Worm (Caenorhabditis elegans) whole organism, L1 larva: ENCODE measurements around the gene cyp-33C11.

Experiments used
- C04F5.9 ChIP-seq: sonication (generic microtip); optimal IDR thresholded peaks from 2 replicates; lab custom pipeline; 2016; ENCODE audit warnings: missing genetic modification characterization, missing compliant biosample characterization
- C16A3.4 ChIP-seq: fragments of 150-350 bp; optimal IDR thresholded peaks from 2 replicates; lab custom pipeline; 2014; ENCODE audit warnings: missing biosample characterization, missing genetic modification characterization
- Y116A8C.19 ChIP-seq: sonication (generic microtip); optimal IDR thresholded peaks from 2 replicates; lab custom pipeline; 2016; ENCODE audit warnings: missing compliant biosample characterization, missing genetic modification characterization, borderline replicate concordance
- ama-1 ChIP-seq: fragments of 150-350 bp; optimal IDR thresholded peaks from 2 replicates; lab custom pipeline; 2014
- blmp-1 ChIP-seq: fragments of 150-350 bp; optimal IDR thresholded peaks from 2 replicates; lab custom pipeline; 2014; ENCODE audit warnings: missing biosample characterization, missing genetic modification characterization
- ceh-8 ChIP-seq: fragments of 200-800 bp; sonication (Bioruptor generic); optimal IDR thresholded peaks from 2 replicates; lab custom pipeline; 2018; ENCODE audit warnings: mild to moderate bottlenecking, missing genetic modification characterization, moderate library complexity, missing compliant biosample characterization
- ceh-90 ChIP-seq: sonication (generic microtip); optimal IDR thresholded peaks from 2 replicates; lab custom pipeline; 2016; ENCODE audit warnings: missing genetic modification characterization, missing compliant biosample characterization
- efl-1 ChIP-seq, 4 experiments: fragments of 150-350 bp; optimal IDR thresholded peaks in 3 of 4; peaks in 1 of 4; 1 replicate in 1 of 4; 2 replicates in 3 of 4; lab custom pipeline; 2014; ENCODE audit warnings: missing biosample characterization in 2 of 4, missing genetic modification characterization in 2 of 4, missing genetic modification reagents in 2 of 4
- efl-3 ChIP-seq: fragments of 200-800 bp; sonication (Bioruptor generic); optimal IDR thresholded peaks from 2 replicates; lab custom pipeline; 2018; ENCODE audit warnings: mild to moderate bottlenecking, missing genetic modification characterization, missing compliant biosample characterization
- elt-2 ChIP-seq: sonication (generic microtip); optimal IDR thresholded peaks from 2 replicates; lab custom pipeline; 2016; ENCODE audit warnings: missing genetic modification characterization, mild to moderate bottlenecking, inconsistent platforms, missing compliant biosample characterization, missing genetic modification reagents
- elt-3 ChIP-seq, 6 experiments: fragments of 150-350 bp in 1 of 6; sonication (generic microtip); optimal IDR thresholded peaks; 2 replicates each; lab custom pipeline; 2017 to 2018; ENCODE audit warnings: missing biosample characterization in 6 of 6, missing genetic modification characterization in 6 of 6, inconsistent platforms in 1 of 6
- ets-5 ChIP-seq: fragments of 200-800 bp; sonication (Bioruptor generic); IDR thresholded peaks from 2 replicates; pipeline ENCODE4 v1.3.6; 2022; ENCODE audit warnings: missing genetic modification characterization, missing compliant biosample characterization
- grh-1 ChIP-seq: fragments of 200-800 bp; sonication (Bioruptor generic); IDR thresholded peaks from 2 replicates; pipeline ENCODE4 v1.3.6; 2022; ENCODE audit warnings: missing genetic modification reagents, missing genetic modification characterization, missing compliant biosample characterization
- hlh-17 ChIP-seq: fragments of 200-800 bp; sonication (Bioruptor generic); optimal IDR thresholded peaks from 2 replicates; lab custom pipeline; 2018; ENCODE audit warnings: missing genetic modification characterization, mild to moderate bottlenecking, missing compliant biosample characterization, moderate library complexity, borderline replicate concordance
- hlh-4 ChIP-seq: sonication (generic microtip); optimal IDR thresholded peaks from 2 replicates; lab custom pipeline; 2016; ENCODE audit warnings: mild to moderate bottlenecking, missing genetic modification characterization, missing compliant biosample characterization
- hpl-2 ChIP-seq: fragments of 150-350 bp; optimal IDR thresholded peaks from 2 replicates; lab custom pipeline; 2014; ENCODE audit warnings: missing biosample characterization, missing genetic modification reagents, missing genetic modification characterization
- irx-1 ChIP-seq: sonication (generic microtip); optimal IDR thresholded peaks from 2 replicates; lab custom pipeline; 2016; ENCODE audit warnings: missing genetic modification characterization, missing compliant biosample characterization
- lin-14 ChIP-seq: fragments of 200-800 bp; sonication (Bioruptor generic); optimal IDR thresholded peaks from 2 replicates; lab custom pipeline; 2018; ENCODE audit warnings: mild to moderate bottlenecking, missing genetic modification characterization, moderate library complexity, missing compliant biosample characterization
- lin-15B ChIP-seq: fragments of 150-350 bp; sonication (generic microtip); optimal IDR thresholded peaks from 3 replicates; lab custom pipeline; 2014; ENCODE audit warnings: missing biosample characterization, missing genetic modification characterization
- lin-35 ChIP-seq, 2 experiments: fragments of 150-350 bp; optimal IDR thresholded peaks; 2 replicates each; lab custom pipeline; 2014; ENCODE audit warnings: missing biosample characterization in 2 of 2, missing genetic modification characterization in 2 of 2, missing genetic modification reagents in 2 of 2
- lir-3 ChIP-seq: sonication (generic microtip); optimal IDR thresholded peaks from 2 replicates; lab custom pipeline; 2016; ENCODE audit warnings: mild to moderate bottlenecking, missing genetic modification characterization, moderate library complexity, missing compliant biosample characterization; ENCODE audit not compliant: poor library complexity
- lsy-2 ChIP-seq, 2 experiments: fragments of 150-350 bp; optimal IDR thresholded peaks; 2 replicates each; lab custom pipeline; 2014; ENCODE audit warnings: missing biosample characterization in 2 of 2, missing genetic modification characterization in 2 of 2
- mdl-1 ChIP-seq, 2 experiments: fragments of 150-350 bp; optimal IDR thresholded peaks; 2 replicates each; lab custom pipeline; 2014 to 2017; ENCODE audit warnings: missing biosample characterization in 2 of 2, missing genetic modification characterization in 2 of 2, inconsistent platforms in 1 of 2
- mef-2 ChIP-seq: fragments of 150-350 bp; optimal IDR thresholded peaks from 2 replicates; lab custom pipeline; 2014; ENCODE audit warnings: missing biosample characterization, missing genetic modification characterization
- mep-1 ChIP-seq: fragments of 150-350 bp; optimal IDR thresholded peaks from 2 replicates; lab custom pipeline; 2014; ENCODE audit warnings: missing biosample characterization, missing genetic modification characterization
- nhr-19 ChIP-seq: fragments of 200-800 bp; sonication (Bioruptor generic); conservative IDR thresholded peaks from 2 replicates; pipeline ENCODE4 v1.3.6; 2022; ENCODE audit warnings: missing genetic modification characterization, missing compliant biosample characterization
- nhr-20 ChIP-seq: sonication (generic microtip); optimal IDR thresholded peaks from 2 replicates; lab custom pipeline; 2016; ENCODE audit warnings: mild to moderate bottlenecking, missing genetic modification characterization, missing compliant biosample characterization
- nhr-28 ChIP-seq: fragments of 150-350 bp; optimal IDR thresholded peaks from 2 replicates; lab custom pipeline; 2014; ENCODE audit warnings: missing biosample characterization, missing genetic modification characterization
- nhr-47 ChIP-seq: sonication (generic microtip); optimal IDR thresholded peaks from 2 replicates; lab custom pipeline; 2016; ENCODE audit warnings: mild to moderate bottlenecking, missing genetic modification characterization, moderate library complexity, missing compliant biosample characterization
- nhr-71 ChIP-seq: sonication (generic microtip); optimal IDR thresholded peaks from 2 replicates; lab custom pipeline; 2016; ENCODE audit warnings: mild to moderate bottlenecking, missing genetic modification characterization, moderate library complexity, missing compliant biosample characterization
- nhr-84 ChIP-seq: sonication (generic microtip); optimal IDR thresholded peaks from 2 replicates; lab custom pipeline; 2017; ENCODE audit warnings: missing biosample characterization, missing genetic modification characterization
- nhr-85 ChIP-seq: sonication (generic microtip); peaks from one replicate; lab custom pipeline; 2016; ENCODE audit warnings: missing genetic modification characterization, inconsistent platforms, missing compliant biosample characterization
- nhr-90 ChIP-seq: sonication (generic microtip); optimal IDR thresholded peaks from 2 replicates; lab custom pipeline; 2016; ENCODE audit warnings: mild to moderate bottlenecking, missing genetic modification characterization, missing compliant biosample characterization; ENCODE audit not compliant: poor library complexity
- pax-3 ChIP-seq: fragments of 200-800 bp; sonication (Bioruptor generic); optimal IDR thresholded peaks from 2 replicates; lab custom pipeline; 2018; ENCODE audit warnings: mild to moderate bottlenecking, missing genetic modification characterization, moderate library complexity, missing compliant biosample characterization
- pqm-1 ChIP-seq: sonication (generic microtip); optimal IDR thresholded peaks from 3 replicates; lab custom pipeline; 2017; ENCODE audit warnings: missing biosample characterization, missing genetic modification characterization
- rnt-1 ChIP-seq: sonication (generic microtip); optimal IDR thresholded peaks from 2 replicates; lab custom pipeline; 2016; ENCODE audit warnings: mild to moderate bottlenecking, missing genetic modification characterization, moderate library complexity, missing compliant biosample characterization
- snpc-4 ChIP-seq: fragments of 150-350 bp; optimal IDR thresholded peaks from 2 replicates; lab custom pipeline; 2014; ENCODE audit warnings: missing biosample characterization, missing genetic modification characterization
- sptf-1 ChIP-seq: fragments of 150-350 bp; optimal IDR thresholded peaks from 2 replicates; lab custom pipeline; 2014; ENCODE audit warnings: missing biosample characterization, missing genetic modification characterization
- sup-37 ChIP-seq: fragments of 200-800 bp; sonication (Bioruptor generic); optimal IDR thresholded peaks from 2 replicates; lab custom pipeline; 2018; ENCODE audit warnings: mild to moderate bottlenecking, missing genetic modification characterization, missing compliant biosample characterization
- swsn-7 ChIP-seq: sonication (generic microtip); optimal IDR thresholded peaks from 2 replicates; lab custom pipeline; 2016; ENCODE audit warnings: missing genetic modification characterization, missing compliant biosample characterization
- tbx-2 ChIP-seq: sonication (generic microtip); optimal IDR thresholded peaks from 2 replicates; lab custom pipeline; 2016; ENCODE audit warnings: missing genetic modification characterization, missing compliant biosample characterization
- unc-130 ChIP-seq: fragments of 150-350 bp; optimal IDR thresholded peaks from 2 replicates; lab custom pipeline; 2017; ENCODE audit warnings: missing biosample characterization, missing genetic modification characterization, inconsistent platforms
- unc-30 ChIP-seq: sonication (generic microtip); optimal IDR thresholded peaks from 2 replicates; lab custom pipeline; 2017; ENCODE audit warnings: missing biosample characterization, missing genetic modification characterization
- unc-62 ChIP-seq: fragments of 150-350 bp; optimal IDR thresholded peaks from 2 replicates; lab custom pipeline; 2014; ENCODE audit warnings: missing biosample characterization, missing genetic modification reagents, missing genetic modification characterization
- vab-15 ChIP-seq: sonication (generic microtip); optimal IDR thresholded peaks from 2 replicates; lab custom pipeline; 2017; ENCODE audit warnings: missing genotype, mild to moderate bottlenecking, missing genetic modification characterization, missing compliant biosample characterization
- xbp-1 ChIP-seq: sonication (generic microtip); optimal IDR thresholded peaks from 2 replicates; lab custom pipeline; 2016; ENCODE audit warnings: missing genetic modification characterization, missing compliant biosample characterization
- zip-4 ChIP-seq: fragments of 200-800 bp; sonication (Bioruptor generic); optimal IDR thresholded peaks from 2 replicates; lab custom pipeline; 2018; ENCODE audit warnings: mild to moderate bottlenecking, missing genetic modification characterization, moderate library complexity, missing compliant biosample characterization
- ztf-11 ChIP-seq, 2 experiments: sonication (generic microtip); optimal IDR thresholded peaks; 2 replicates each; lab custom pipeline; 2016 to 2017; ENCODE audit warnings: missing genetic modification characterization in 2 of 2, missing biosample characterization in 1 of 2, missing compliant biosample characterization in 1 of 2
- ztf-4 ChIP-seq: fragments of 150-350 bp; optimal IDR thresholded peaks from 2 replicates; lab custom pipeline; 2014; ENCODE audit warnings: missing biosample characterization, missing genetic modification characterization

cyp-33C11 gene

DNA sequence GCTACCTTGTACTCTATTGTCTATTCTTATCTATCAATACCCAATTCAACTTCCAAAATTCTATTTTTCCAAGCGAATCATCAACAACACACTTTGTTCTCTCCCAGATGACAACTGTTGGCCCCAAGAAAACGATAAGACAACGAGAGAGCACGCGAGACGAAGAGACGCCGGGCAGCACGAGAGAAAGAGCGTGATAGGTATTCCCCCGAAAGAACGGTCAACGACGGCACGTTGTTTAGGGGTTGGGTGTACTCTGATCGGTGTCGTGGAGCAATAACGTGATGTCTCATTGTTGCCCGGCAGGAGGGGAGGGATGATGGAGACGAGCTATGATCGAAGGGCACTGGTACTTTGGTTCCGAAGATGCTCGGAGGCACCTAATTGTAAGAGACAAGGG is 18.5 kb upstream of the cyp-33C11 start (continued):
- TF ChIP-seq hpl-2 (no peak), pax-3 (peak; percentile 75), C04F5.9 (tag; lab: Kevin White, UChicago) (peak; percentile 76), lin-15B (tag; lab: Kevin White, UChicago) (no peak), unc-130 (peak; percentile 87), mep-1 (peak; percentile 71), nhr-90 (tag; lab: Kevin White, UChicago) (peak; percentile 94), hlh-17 (GFP tag; lab: Kevin White, UChicago) (no peak), sup-37 (GFP tag; lab: Kevin White, UChicago) (peak; percentile 94), ets-5 (GFP tag; lab: Robert Waterston, UW) (no peak), elt-2 (tag; lab: Kevin White, UChicago) (peak; percentile 99), vab-15 (peak; percentile 75), ceh-8 (GFP tag; lab: Kevin White, UChicago) (no peak), xbp-1 (peak; percentile 84), efl-3 (GFP tag; lab: Kevin White, UChicago) (no peak), sptf-1 (no peak), pqm-1 (tag; lab: Kevin White, UChicago) (peak; percentile 48), irx-1 (tag; lab: Kevin White, UChicago) (peak; percentile 77), nhr-71 (tag; lab: Kevin White, UChicago) (peak; percentile 100), ztf-4 (tag; lab: Kevin White, UChicago) (peak; percentile 90), ceh-90 (tag; lab: Kevin White, UChicago) (no peak), unc-30 (no peak), snpc-4 (tag; lab: Kevin White, UChicago) (peak; percentile 20), ztf-11 (tag; optimal IDR thresholded peaks at IDR 0.05; lab: Kevin White, UChicago) (peak in 1 of 2 experiments; percentile 86), C16A3.4 (peak; percentile 86), hlh-4 (tag; lab: Kevin White, UChicago) (no peak), unc-62 (no peak), nhr-84 (tag; lab: Kevin White, UChicago) (no peak), grh-1 (GFP tag; lab: Robert Waterston, UW) (peak; percentile 84), efl-1 (optimal IDR thresholded peaks at IDR 0.05; lab: Kevin White, UChicago) (peak; percentile 58 to 67), efl-1 (GFP tag; optimal IDR thresholded peaks at IDR 0.05 in 1 of 2; lab: Kevin White, UChicago) (peak; percentile 15 to 96), nhr-20 (tag; lab: Kevin White, UChicago) (peak; percentile 99)

DNA sequence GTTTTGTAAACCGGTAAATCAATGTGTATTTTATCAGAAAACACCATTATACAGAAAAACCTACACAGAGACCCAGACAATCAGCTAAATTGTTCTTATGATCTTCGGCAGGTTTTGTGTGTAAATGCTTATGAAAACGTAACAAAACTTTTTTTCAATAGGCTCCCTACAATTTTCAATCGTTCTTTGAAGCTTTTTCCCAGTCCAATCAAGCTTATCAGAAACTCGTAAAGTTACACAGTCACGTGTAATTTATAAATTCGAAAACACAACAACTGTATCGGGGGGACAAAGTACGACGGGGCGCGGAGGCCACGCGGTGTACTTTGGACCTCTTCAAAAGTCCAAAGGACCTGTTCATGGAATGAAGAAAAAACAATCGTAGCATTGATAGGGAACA is 17.4 kb upstream of the cyp-33C11 start:
- TF ChIP-seq nhr-90 (tag; lab: Kevin White, UChicago): peak; percentile 74
- TF ChIP-seq sup-37 (GFP tag; lab: Kevin White, UChicago): peak; percentile 77
- peak; percentile 5 for TF ChIP-seq xbp-1
- TF ChIP-seq elt-3 (tag; optimal IDR thresholded peaks at IDR 0.05; lab: Kevin White, UChicago): peak in 2 of 6 experiments; percentile 45 to 48
- peak; percentile 71 for TF ChIP-seq lin-14
- peak; percentile 49 for TF ChIP-seq nhr-47 (tag; lab: Kevin White, UChicago)
- peak; percentile 0 for TF ChIP-seq swsn-7 (tag; lab: Kevin White, UChicago)
- peak; percentile 49 for TF ChIP-seq C16A3.4
- TF ChIP-seq Y116A8C.19 (tag; lab: Kevin White, UChicago): no peak
- TF ChIP-seq ama-1 (lab: Kevin White, UChicago): peak; percentile 43
- peak; percentile 71 for TF ChIP-seq nhr-85 (tag; lab: Kevin White, UChicago)
- TF ChIP-seq lin-15B (tag; lab: Kevin White, UChicago): no peak
- TF ChIP-seq ztf-11 (tag; optimal IDR thresholded peaks at IDR 0.05; lab: Kevin White, UChicago): peak in 1 of 2 experiments; percentile 32
- TF ChIP-seq tbx-2: peak; percentile 63
- TF ChIP-seq lsy-2 (tag; optimal IDR thresholded peaks at IDR 0.05; lab: Kevin White, UChicago): peak; percentile 26 to 34
- no peak for TF ChIP-seq hlh-17 (GFP tag; lab: Kevin White, UChicago)
- TF ChIP-seq efl-1 (optimal IDR thresholded peaks at IDR 0.05; lab: Kevin White, UChicago): peak in 1 of 2 experiments; percentile 6
- no peak for TF ChIP-seq efl-1 (GFP tag; optimal IDR thresholded peaks at IDR 0.05 in 1 of 2; lab: Kevin White, UChicago)
- TF ChIP-seq blmp-1 (tag; lab: Kevin White, UChicago): peak; percentile 13
- peak; percentile 40 for TF ChIP-seq mep-1
- TF ChIP-seq zip-4: no peak
- TF ChIP-seq hpl-2: no peak
- peak; percentile 94 for TF ChIP-seq nhr-19 (GFP tag; lab: Robert Waterston, UW)
- no peak for TF ChIP-seq mef-2 (tag; lab: Kevin White, UChicago)
- peak; percentile 56; the same call in 1 of the 2 replicates for TF ChIP-seq grh-1 (GFP tag; lab: Robert Waterston, UW)
- TF ChIP-seq ztf-4 (tag; lab: Kevin White, UChicago): peak; percentile 59
- TF ChIP-seq rnt-1 (tag; lab: Kevin White, UChicago): peak; percentile 44
- peak in 1 of 2 experiments; percentile 73 for TF ChIP-seq mdl-1 (tag; optimal IDR thresholded peaks at IDR 0.05; lab: Kevin White, UChicago)
- no peak for TF ChIP-seq nhr-28 (tag; lab: Kevin White, UChicago)
- TF ChIP-seq lir-3 (tag; lab: Kevin White, UChicago): peak; percentile 61
- TF ChIP-seq C04F5.9 (tag; lab: Kevin White, UChicago): peak; percentile 37
- peak in 1 of 2 experiments; percentile 77 for TF ChIP-seq lin-35 (GFP tag; optimal IDR thresholded peaks at IDR 0.05; lab: Kevin White, UChicago)
